Fruit fly (Drosophila melanogaster) whole organism, wandering third instar larva: ENCODE measurements around the gene Acat2.

Source experiments
- Abd-B ChIP-seq: fragments of >200 bp; optimal IDR thresholded peaks from 2 replicates; lab custom pipeline; 2017; ENCODE audit warnings: missing biosample characterization, missing genetic modification characterization
- CG32264 ChIP-seq: fragments of 200-800 bp; sonication (Bioruptor generic); optimal IDR thresholded peaks from 2 replicates; lab custom pipeline; 2016; ENCODE audit warnings: missing biosample characterization, missing genetic modification characterization
- CG9705 ChIP-seq: fragments of 200-800 bp; sonication (Bioruptor generic); optimal IDR thresholded peaks from 2 replicates; lab custom pipeline; 2018; ENCODE audit warnings: missing biosample characterization, mild to moderate bottlenecking, missing genetic modification characterization
- CrebA ChIP-seq: fragments of 200-800 bp; sonication (Bioruptor generic); optimal IDR thresholded peaks from 2 replicates; lab custom pipeline; 2016; ENCODE audit warnings: missing biosample characterization, mild to moderate bottlenecking, missing genetic modification characterization, borderline replicate concordance
- Dfd ChIP-seq: fragments of >200 bp; optimal IDR thresholded peaks from 2 replicates; lab custom pipeline; 2017; ENCODE audit warnings: missing biosample characterization, missing genetic modification characterization
- Dif ChIP-seq: fragments of 200-275, 200-300 bp; sonication (Bioruptor generic); optimal IDR thresholded peaks from 2 replicates; lab custom pipeline; 2018; ENCODE audit warnings: missing biosample characterization, missing genetic modification characterization; ENCODE audit not compliant: partially characterized antibody
- GATAd ChIP-seq: sonication (Bioruptor generic); optimal IDR thresholded peaks from 2 replicates; lab custom pipeline; 2016; ENCODE audit warnings: missing biosample characterization, missing genetic modification characterization
- HLH106 ChIP-seq: fragments of 200-800 bp; optimal IDR thresholded peaks from 3 replicates; lab custom pipeline; 2019; ENCODE audit warnings: missing biosample characterization, mild to moderate bottlenecking, missing genetic modification characterization, moderate library complexity
- Hnf4 ChIP-seq: fragments of 200-800 bp; sonication (Bioruptor generic); optimal IDR thresholded peaks from 2 replicates; lab custom pipeline; 2016; ENCODE audit warnings: missing biosample characterization, mild to moderate bottlenecking, missing genetic modification characterization
- Hr78 ChIP-seq: fragments of >200 bp; optimal IDR thresholded peaks from 2 replicates; lab custom pipeline; 2017; ENCODE audit warnings: missing biosample characterization, missing genetic modification characterization
- Hr83 ChIP-seq: fragments of 200-300 bp; sonication (Bioruptor generic); optimal IDR thresholded peaks from 2 replicates; lab custom pipeline; 2016; ENCODE audit warnings: missing biosample characterization, mild to moderate bottlenecking, missing genetic modification characterization, moderate library complexity; ENCODE audit not compliant: poor library complexity, severe bottlenecking
- Jra ChIP-seq: sonication (Bioruptor generic); optimal IDR thresholded peaks from 2 replicates; lab custom pipeline; 2016; ENCODE audit warnings: missing biosample characterization, missing genetic modification characterization
- Mio ChIP-seq: sonication (Bioruptor generic); optimal IDR thresholded peaks from 2 replicates; lab custom pipeline; 2016; ENCODE audit warnings: missing biosample characterization, missing genetic modification characterization
- Myc ChIP-seq: fragments of >200 bp; optimal IDR thresholded peaks from 2 replicates; lab custom pipeline; 2017
- N ChIP-seq: fragments of >200 bp; optimal IDR thresholded peaks from 2 replicates; lab custom pipeline; 2018; ENCODE audit warnings: missing biosample characterization, missing external identifiers, missing genetic modification characterization
- OdsH ChIP-seq: fragments of 200-800 bp; sonication (Bioruptor generic); optimal IDR thresholded peaks from 2 replicates; lab custom pipeline; 2016; ENCODE audit warnings: missing biosample characterization, mild to moderate bottlenecking, missing genetic modification characterization
- Rel ChIP-seq, 2 experiments: fragments of 200-800 bp; sonication (Bioruptor generic) in 1 of 2; optimal IDR thresholded peaks; 2 replicates in 1 of 2; 3 replicates in 1 of 2; lab custom pipeline; 2016 to 2019; ENCODE audit warnings: mild to moderate bottlenecking in 2 of 2, missing biosample characterization in 2 of 2, missing genetic modification characterization in 2 of 2, moderate library complexity in 1 of 2
- Sp1 ChIP-seq: fragments of 200-800 bp; sonication (Bioruptor generic); optimal IDR thresholded peaks from 3 replicates; lab custom pipeline; 2019; ENCODE audit warnings: missing biosample characterization, mild to moderate bottlenecking, missing genetic modification characterization, moderate library complexity
- Vsx2 ChIP-seq: fragments of 200-300, 225-300 bp; sonication (Bioruptor generic); optimal IDR thresholded peaks from 2 replicates; lab custom pipeline; 2018; ENCODE audit warnings: missing biosample characterization, missing genetic modification characterization; ENCODE audit not compliant: partially characterized antibody
- br ChIP-seq: fragments of 200-800 bp; sonication (Bioruptor generic); optimal IDR thresholded peaks from 2 replicates; lab custom pipeline; 2016; ENCODE audit warnings: missing biosample characterization, missing genetic modification characterization
- brk ChIP-seq: fragments of 200-800 bp; sonication (Bioruptor generic); optimal IDR thresholded peaks from 2 replicates; lab custom pipeline; 2016; ENCODE audit warnings: missing biosample characterization, mild to moderate bottlenecking, missing genetic modification characterization
- dl ChIP-seq, 2 experiments: fragments of 175-275, 200-275 bp in 1 of 2; fragments of 200-275 bp in 1 of 2; sonication (Bioruptor generic); optimal IDR thresholded peaks; lab custom pipeline; 2018; ENCODE audit warnings: mild to moderate bottlenecking in 2 of 2, missing biosample characterization in 2 of 2, missing genetic modification characterization in 2 of 2, moderate library complexity in 2 of 2; ENCODE audit not compliant: partially characterized antibody in 2 of 2, insufficient read depth in 1 of 2
- dmrt93B ChIP-seq: fragments of 200-800 bp; sonication (Bioruptor generic); optimal IDR thresholded peaks from 2 replicates; lab custom pipeline; 2018; ENCODE audit warnings: missing biosample characterization, mild to moderate bottlenecking, missing genetic modification characterization
- dsf ChIP-seq: sonication (Bioruptor generic); optimal IDR thresholded peaks from 2 replicates; lab custom pipeline; 2016; ENCODE audit warnings: missing biosample characterization, missing genetic modification characterization, borderline replicate concordance
- ey ChIP-seq: fragments of 200-800 bp; sonication (Bioruptor generic); optimal IDR thresholded peaks from 2 replicates; lab custom pipeline; 2016; ENCODE audit warnings: missing biosample characterization, missing genetic modification characterization
- foxo ChIP-seq, 2 experiments: fragments of 200-800 bp; sonication (Bioruptor generic); optimal IDR thresholded peaks; 2 replicates in 1 of 2; 3 replicates in 1 of 2; lab custom pipeline; 2016 to 2017; ENCODE audit warnings: missing biosample characterization in 2 of 2, missing genetic modification characterization in 2 of 2
- fru ChIP-seq: fragments of 200-800 bp; sonication (Bioruptor generic); optimal IDR thresholded peaks from 3 replicates; lab custom pipeline; 2016; ENCODE audit warnings: missing biosample characterization, mild to moderate bottlenecking, missing genetic modification characterization
- h ChIP-seq: fragments of 200-800 bp; sonication (Bioruptor generic); optimal IDR thresholded peaks from 3 replicates; lab custom pipeline; 2016; ENCODE audit warnings: missing biosample characterization, mild to moderate bottlenecking, missing genetic modification characterization
- jim ChIP-seq: fragments of 175-275, 200-325 bp; sonication (Bioruptor generic); optimal IDR thresholded peaks from 2 replicates; lab custom pipeline; 2016; ENCODE audit warnings: missing biosample characterization, mild to moderate bottlenecking, missing genetic modification characterization
- lola ChIP-seq: fragments of >200 bp; optimal IDR thresholded peaks from 2 replicates; lab custom pipeline; 2017; ENCODE audit warnings: missing biosample characterization, missing genetic modification characterization
- pan ChIP-seq: fragments of >200 bp; optimal IDR thresholded peaks from 2 replicates; lab custom pipeline; 2017
- psq ChIP-seq: fragments of 200-800 bp; sonication (Bioruptor generic); optimal IDR thresholded peaks from 3 replicates; lab custom pipeline; 2017; ENCODE audit warnings: missing biosample characterization, mild to moderate bottlenecking, missing genetic modification characterization, moderate library complexity
- rgr ChIP-seq: fragments of 200-800 bp; sonication (Bioruptor generic); optimal IDR thresholded peaks from 3 replicates; lab custom pipeline; 2016; ENCODE audit warnings: missing biosample characterization, mild to moderate bottlenecking, missing genetic modification characterization
- sage ChIP-seq: fragments of 200-800 bp; sonication (Bioruptor generic); optimal IDR thresholded peaks from 2 replicates; lab custom pipeline; 2016; ENCODE audit warnings: missing biosample characterization, mild to moderate bottlenecking, missing genetic modification characterization
- sv ChIP-seq: fragments of 200-800 bp; sonication (Bioruptor generic); optimal IDR thresholded peaks from 3 replicates; lab custom pipeline; 2016; ENCODE audit warnings: missing biosample characterization, missing genetic modification characterization
- tai ChIP-seq: sonication (Bioruptor generic); optimal IDR thresholded peaks from 2 replicates; lab custom pipeline; 2016; ENCODE audit warnings: missing biosample characterization, missing genetic modification characterization
- usp ChIP-seq: fragments of >200 bp; optimal IDR thresholded peaks from 2 replicates; lab custom pipeline; 2017; ENCODE audit warnings: missing biosample characterization, missing genetic modification characterization
- woc ChIP-seq: sonication (Bioruptor generic); optimal IDR thresholded peaks from 2 replicates; lab custom pipeline; 2016; ENCODE audit warnings: missing biosample characterization, mild to moderate bottlenecking, missing genetic modification characterization

Gene Acat2

DNA sequence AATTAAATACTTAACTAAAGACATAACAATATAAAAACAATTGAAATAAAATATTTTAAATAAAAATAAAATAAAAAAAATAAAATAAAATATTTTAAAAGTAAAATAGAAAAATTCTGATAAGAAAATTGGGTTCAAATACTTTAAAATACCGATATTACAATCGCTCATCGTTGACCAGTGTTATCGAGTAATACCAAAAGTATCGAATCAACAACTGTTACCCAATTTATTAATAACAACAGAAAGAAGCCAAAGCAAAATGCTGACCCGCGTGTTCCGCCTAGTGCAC lies 48.1 kb downstream of the Acat2 start, which contains the start of gene CG9166:
Gene CG9166, plus strand, starts transcription at position 193 of the 292 bp plus-strand sequence.
- TF ChIP-seq sage (no peak), CrebA (GFP tag; lab: Kevin White, UChicago) (no peak), Sp1 (GFP tag; lab: Kevin White, UChicago) (no peak)
- TF ChIP-seq, all 38 proteins: peak for 0

DNA sequence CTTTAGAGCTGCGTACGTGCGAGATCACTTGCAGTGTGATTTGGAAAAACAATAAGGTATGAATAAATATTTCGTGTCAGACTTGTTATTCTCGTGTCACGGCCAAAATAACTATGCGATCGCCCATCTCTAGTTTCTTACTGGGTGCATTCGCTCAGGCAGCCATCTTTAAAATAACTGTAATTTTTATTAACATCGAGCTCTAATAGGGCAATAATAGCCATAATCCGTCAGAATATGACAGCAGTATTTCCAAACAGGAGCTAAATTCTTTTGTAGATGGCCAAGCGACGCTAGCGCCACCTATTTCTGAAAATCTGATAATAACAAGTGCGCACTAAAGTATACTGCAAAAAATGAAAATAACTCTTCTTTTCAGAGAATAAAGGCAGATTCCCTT lies 49.3 kb downstream of the Acat2 start:
- TF ChIP-seq CG9705 (GFP tag; lab: Kevin White, UChicago) (no peak), OdsH (GFP tag; lab: Kevin White, UChicago) (peak; percentile 20), h (GFP tag; lab: Kevin White, UChicago) (peak; percentile 46), foxo (GFP tag; optimal IDR thresholded peaks at IDR 0.05; lab: Kevin White, UChicago) (peak in 1 of 2 experiments; percentile 45), jim (GFP tag; lab: Kevin White, UChicago) (no peak), sage (no peak), usp (GFP tag; lab: Kevin White, UChicago) (no peak), Rel (GFP tag; optimal IDR thresholded peaks at IDR 0.05; lab: Kevin White, UChicago) (no peak), Rel (tag; optimal IDR thresholded peaks at IDR 0.05; lab: Kevin White, UChicago) (no peak), pan (lab: Kevin White, UChicago) (no peak), dsf (GFP tag; lab: Kevin White, UChicago) (no peak), psq (GFP tag; lab: Kevin White, UChicago) (peak; percentile 12), CrebA (GFP tag; lab: Kevin White, UChicago) (no peak), Hr83 (GFP tag; lab: Kevin White, UChicago) (no peak), br (GFP tag; lab: Kevin White, UChicago) (peak; percentile 8), fru (peak; percentile 24), Hnf4 (GFP tag; lab: Kevin White, UChicago) (no peak), brk (GFP tag; lab: Kevin White, UChicago) (peak; percentile 25), GATAd (GFP tag; lab: Kevin White, UChicago) (no peak), ey (GFP tag; lab: Kevin White, UChicago) (peak; percentile 7), lola (GFP tag; lab: Kevin White, UChicago) (no peak), Mio (GFP tag; lab: Kevin White, UChicago) (no peak), Jra (GFP tag; lab: Kevin White, UChicago) (peak; percentile 1), tai (no peak), sv (GFP tag; lab: Kevin White, UChicago) (peak; percentile 14), Myc (peak; percentile 56), CG32264 (peak; percentile 2), N (GFP tag; lab: Kevin White, UChicago) (no peak), Abd-B (no peak), rgr (GFP tag; lab: Kevin White, UChicago) (peak; percentile 46), Dfd (GFP tag; lab: Kevin White, UChicago) (no peak), Vsx2 (GFP tag; lab: Kevin White, UChicago) (no peak), dl (GFP tag; optimal IDR thresholded peaks at IDR 0.05; lab: Kevin White, UChicago; ENCODE audit: insufficient read depth in 1 of 2, partially characterized antibody in 2 of 2) (no peak), Sp1 (GFP tag; lab: Kevin White, UChicago) (no peak), Dif (no peak), dmrt93B (GFP tag; lab: Kevin White, UChicago) (no peak), Hr78 (GFP tag; lab: Kevin White, UChicago) (no peak), HLH106 (peak; percentile 5), woc (GFP tag; lab: Kevin White, UChicago) (peak; percentile 11)
- TF ChIP-seq, all 38 proteins: peak for 15

DNA sequence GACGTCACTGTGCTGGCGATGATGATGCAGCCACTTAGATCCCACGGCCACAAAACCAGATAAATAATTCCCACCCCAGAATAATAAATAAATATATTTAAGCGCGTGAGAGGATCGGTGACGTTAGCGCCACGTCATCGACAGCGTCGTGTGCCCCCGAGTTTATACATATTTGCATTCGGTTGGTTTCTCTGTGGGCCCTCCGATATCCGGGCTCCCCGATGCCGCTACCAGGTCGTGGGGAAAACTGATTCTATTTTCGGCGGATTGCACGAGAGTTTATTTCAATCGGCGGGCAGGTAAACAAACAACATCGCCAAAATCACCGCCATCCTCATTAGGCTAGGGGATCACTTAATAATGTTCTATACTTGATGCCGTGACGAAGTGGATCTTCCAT lies 51.5 kb downstream of the Acat2 start:
- no peak for TF ChIP-seq rgr (GFP tag; lab: Kevin White, UChicago)
- TF ChIP-seq Mio (GFP tag; lab: Kevin White, UChicago) = no peak
- TF ChIP-seq br (GFP tag; lab: Kevin White, UChicago) = no peak
- TF ChIP-seq, all 38 proteins: peak for 0
